6 worm cellular contexts compared by ENCODE assay signal in genomic region chrIV:15688524-15689479, ce11.
TF ChIP-seq lines count a peak whose summit lies in the region.

TSS of gene Y105C5A.15 (plus strand) at chrIV:15689201.

TF ChIP-seq in whole organism, L1 larva, 84 proteins besides CTCF, POLR2A, EP300 and RAD21 (continues in another document):
- TF ChIP-seq irx-1 (tag; optimal IDR thresholded peaks at IDR 0.05; lab: Kevin White, UChicago) = no peak
- TF ChIP-seq nhr-85 (tag; lab: Kevin White, UChicago) = peak; percentile 45
- no peak for TF ChIP-seq blmp-1 (tag; optimal IDR thresholded peaks at IDR 0.05; lab: Kevin White, UChicago)
- no peak for TF ChIP-seq hpl-2 (GFP tag; optimal IDR thresholded peaks at IDR 0.05; lab: Kevin White, UChicago)
- TF ChIP-seq C34B4.2 (tag; optimal IDR thresholded peaks at IDR 0.05; lab: Kevin White, UChicago) = no peak
- no peak for TF ChIP-seq nhr-47 (tag; optimal IDR thresholded peaks at IDR 0.05; lab: Kevin White, UChicago)
- no peak for TF ChIP-seq lir-3 (tag; optimal IDR thresholded peaks at IDR 0.05; lab: Kevin White, UChicago; ENCODE audit: poor library complexity)
- no peak for TF ChIP-seq ceh-8 (GFP tag; optimal IDR thresholded peaks at IDR 0.05; lab: Kevin White, UChicago)
- TF ChIP-seq grh-1 (GFP tag; IDR thresholded peaks at IDR 0.05; lab: Robert Waterston, UW) = no peak
- no peak for TF ChIP-seq isw-1 (GFP tag; IDR thresholded peaks at IDR 0.05; lab: Robert Waterston, UW)
- no peak for TF ChIP-seq fos-1 (tag; optimal IDR thresholded peaks at IDR 0.05; lab: Kevin White, UChicago)
- no peak for TF ChIP-seq unc-30 (tag; optimal IDR thresholded peaks at IDR 0.05; lab: Kevin White, UChicago)
- TF ChIP-seq dpl-1 (GFP tag; optimal IDR thresholded peaks at IDR 0.05; lab: Kevin White, UChicago) = no peak
- no peak for TF ChIP-seq mep-1 (tag; optimal IDR thresholded peaks at IDR 0.05; lab: Kevin White, UChicago)
- TF ChIP-seq hlh-4 (tag; optimal IDR thresholded peaks at IDR 0.05; lab: Kevin White, UChicago) = peak; percentile 27
- no peak for TF ChIP-seq tbx-2 (tag; optimal IDR thresholded peaks at IDR 0.05; lab: Kevin White, UChicago)

TF ChIP-seq in whole organism, L2 larva, 48 proteins besides CTCF, POLR2A, EP300 and RAD21:
- TF ChIP-seq fos-1 (tag; optimal IDR thresholded peaks at IDR 0.05; lab: Kevin White, UChicago) (peak; percentile 82), lin-39 (tag; optimal IDR thresholded peaks at IDR 0.05; lab: Kevin White, UChicago) (no peak), snpc-4 (tag; optimal IDR thresholded peaks at IDR 0.05; lab: Kevin White, UChicago) (no peak), mab-5 (tag; optimal IDR thresholded peaks at IDR 0.05; lab: Kevin White, UChicago) (no peak), ztf-4 (tag; optimal IDR thresholded peaks at IDR 0.05; lab: Kevin White, UChicago) (no peak), mbf-1 (tag; optimal IDR thresholded peaks at IDR 0.05; lab: Kevin White, UChicago) (no peak), nhr-237 (tag; optimal IDR thresholded peaks at IDR 0.05; lab: Kevin White, UChicago) (no peak), mdl-1 (tag; optimal IDR thresholded peaks at IDR 0.05; lab: Kevin White, UChicago) (no peak)

TF ChIP-seq in whole organism, L3 larva, 47 proteins besides CTCF, POLR2A, EP300 and RAD21:
- no peak for TF ChIP-seq lsy-12 (tag; optimal IDR thresholded peaks at IDR 0.05; lab: Kevin White, UChicago)
- TF ChIP-seq pqm-1 (tag; optimal IDR thresholded peaks at IDR 0.05; lab: Kevin White, UChicago) = peak; percentile 30
- TF ChIP-seq elt-2 (tag; optimal IDR thresholded peaks at IDR 0.05; lab: Kevin White, UChicago) = peak; percentile 77

TF ChIP-seq in whole organism, L4 larva, 104 proteins besides CTCF, POLR2A, EP300 and RAD21 (continues in another document):
- TF ChIP-seq hlh-30 (tag; optimal IDR thresholded peaks at IDR 0.05; lab: Kevin White, UChicago; ENCODE audit: insufficient read depth) (no peak), hif-1 (tag; optimal IDR thresholded peaks at IDR 0.05; lab: Kevin White, UChicago) (no peak), fkh-10 (GFP tag; optimal IDR thresholded peaks at IDR 0.05; lab: Kevin White, UChicago) (no peak), aha-1 (tag; lab: Kevin White, UChicago) (peak; percentile 73), tag-97 (GFP tag; IDR thresholded peaks at IDR 0.05; lab: Robert Waterston, UW) (no peak), lin-15B (tag; optimal IDR thresholded peaks at IDR 0.05; lab: Kevin White, UChicago) (no peak), pqm-1 (tag; optimal IDR thresholded peaks at IDR 0.05; lab: Kevin White, UChicago) (peak; percentile 33), mes-2 (tag; optimal IDR thresholded peaks at IDR 0.05; lab: Kevin White, UChicago; ENCODE audit: poor library complexity, severe bottlenecking) (no peak), ZK337.2 (GFP tag; IDR thresholded peaks at IDR 0.05; lab: Robert Waterston, UW) (0 out of 2 replicates have a peak, but pooled peaks have one; percentile 11), attf-4 (tag; optimal IDR thresholded peaks at IDR 0.05; lab: Kevin White, UChicago) (no peak), mxl-3 (GFP tag; optimal IDR thresholded peaks at IDR 0.05; lab: Kevin White, UChicago) (peak; percentile 3), snpc-1.2 (GFP tag; IDR thresholded peaks at IDR 0.05; lab: Robert Waterston, UW) (peak; percentile 91), nhr-76 (tag; optimal IDR thresholded peaks at IDR 0.05; lab: Kevin White, UChicago) (no peak), unc-130 (GFP tag; optimal IDR thresholded peaks at IDR 0.05; lab: Kevin White, UChicago) (no peak), ama-1 (optimal IDR thresholded peaks at IDR 0.05; lab: Kevin White, UChicago) (no peak), php-3 (GFP tag; IDR thresholded peaks at IDR 0.05; lab: Robert Waterston, UW) (no peak), dmd-9 (GFP tag; IDR thresholded peaks at IDR 0.05; lab: Robert Waterston, UW) (no peak), mep-1 (tag; optimal IDR thresholded peaks at IDR 0.05; lab: Kevin White, UChicago) (no peak), nhr-6 (tag; optimal IDR thresholded peaks at IDR 0.05; lab: Kevin White, UChicago) (no peak), nhr-237 (tag; optimal IDR thresholded peaks at IDR 0.05; lab: Kevin White, UChicago) (no peak), pha-4 (GFP tag; IDR thresholded peaks at IDR 0.05; lab: Robert Waterston, UW) (no peak), pha-4 (tag; optimal IDR thresholded peaks at IDR 0.05; lab: Kevin White, UChicago) (no peak), daf-12 (tag; optimal IDR thresholded peaks at IDR 0.05; lab: Kevin White, UChicago) (no peak), ceh-32 (tag; optimal IDR thresholded peaks at IDR 0.05; lab: Kevin White, UChicago; ENCODE audit: poor library complexity) (no peak)

TF ChIP-seq in whole organism, late embryonic, 69 proteins besides CTCF, POLR2A, EP300 and RAD21:
- TF ChIP-seq dve-1 (tag; optimal IDR thresholded peaks at IDR 0.05; lab: Kevin White, UChicago) (no peak), elt-2 (tag; optimal IDR thresholded peaks at IDR 0.05; lab: Kevin White, UChicago) (peak; percentile 53)

TF ChIP-seq in whole organism, young adult, 124 proteins besides CTCF, POLR2A, EP300 and RAD21:
- TF ChIP-seq snpc-4 (GFP tag; optimal IDR thresholded peaks at IDR 0.05; lab: Kevin White, UChicago) (no peak), snpc-4 (tag; optimal IDR thresholded peaks at IDR 0.05; lab: Kevin White, UChicago) (peak; percentile 61 to 94 (median 80)), rpc-1 (optimal IDR thresholded peaks at IDR 0.05; lab: Kevin White, UChicago) (no peak), rpc-1 (tag; optimal IDR thresholded peaks at IDR 0.05; lab: Kevin White, UChicago) (peak; percentile 29), lin-54 (GFP tag; optimal IDR thresholded peaks at IDR 0.05; lab: Kevin White, UChicago) (no peak), nhr-80 (tag; optimal IDR thresholded peaks at IDR 0.05; lab: Kevin White, UChicago) (peak; percentile 33), snpc-1.1 (tag; optimal IDR thresholded peaks at IDR 0.05; lab: Kevin White, UChicago; ENCODE audit: insufficient read depth) (peak; percentile 30), attf-6 (GFP tag; IDR thresholded peaks at IDR 0.05; lab: Robert Waterston, UW) (0 out of 2 replicates have a peak, but pooled peaks have one; percentile 42)
